Fruit fly (Drosophila melanogaster) whole organism, embryonic: ENCODE results near the gene CG12012.

Experiments
- CG11398 ChIP-seq: fragments of 200-800 bp; sonication (Bioruptor generic); optimal IDR thresholded peaks from 2 replicates; lab custom pipeline; 2016; ENCODE audit warnings: missing biosample characterization, missing genetic modification characterization
- CG11456 ChIP-seq: fragments of 200-800 bp; sonication (Bioruptor generic); IDR thresholded peaks from 3 replicates; pipeline ENCODE4 v1.3.6; 2022; ENCODE audit warnings: missing biosample characterization, missing genetic modification characterization
- CG12155 ChIP-seq: fragments of 200-800 bp; sonication (Bioruptor generic); optimal IDR thresholded peaks from 3 replicates; lab custom pipeline; 2016; ENCODE audit warnings: missing biosample characterization, missing genetic modification characterization
- CG12299 ChIP-seq: fragments of 200-800 bp; sonication (Bioruptor generic); optimal IDR thresholded peaks from 2 replicates; lab custom pipeline; 2018; ENCODE audit warnings: missing biosample characterization, mild to moderate bottlenecking, missing genetic modification characterization
- CG12769 ChIP-seq: fragments of 200-800 bp; sonication (Bioruptor generic); optimal IDR thresholded peaks from 2 replicates; lab custom pipeline; 2019; ENCODE audit warnings: missing biosample characterization, mild to moderate bottlenecking, missing genetic modification characterization, moderate library complexity
- CG13296 ChIP-seq: fragments of 200-800 bp; sonication (Bioruptor generic); optimal IDR thresholded peaks from 3 replicates; lab custom pipeline; 2018; ENCODE audit warnings: missing biosample characterization, mild to moderate bottlenecking, missing genetic modification characterization
- CG14050 ChIP-seq: fragments of 200-800 bp; sonication (Bioruptor generic); IDR thresholded peaks from 3 replicates; pipeline ENCODE4 v1.3.6; 2022; ENCODE audit warnings: missing biosample characterization, missing genetic modification characterization
- CG14667 ChIP-seq: fragments of 200-800 bp; sonication (Bioruptor generic); IDR thresholded peaks from 2 replicates; pipeline ENCODE4 v1.3.6; 2022; ENCODE audit warnings: missing biosample characterization, missing genetic modification characterization
- CG15269 ChIP-seq: fragments of 200-800 bp; sonication (Bioruptor generic); optimal IDR thresholded peaks from 2 replicates; lab custom pipeline; 2018; ENCODE audit warnings: missing biosample characterization, mild to moderate bottlenecking, missing genetic modification characterization, moderate library complexity
- CG16813 ChIP-seq: fragments of 200-800 bp; sonication (Bioruptor generic); IDR thresholded peaks from 3 replicates; pipeline ENCODE4 v1.3.6; 2022; ENCODE audit warnings: missing biosample characterization, missing genetic modification characterization; ENCODE audit not compliant: partially characterized antibody
- CG2875 ChIP-seq: fragments of 200-800 bp; sonication (Bioruptor generic); optimal IDR thresholded peaks from 2 replicates; lab custom pipeline; 2017; ENCODE audit warnings: missing biosample characterization, mild to moderate bottlenecking, missing genetic modification characterization, missing genetic modification reagents
- CG3065 ChIP-seq: fragments of 200-800 bp; sonication (Bioruptor generic); optimal IDR thresholded peaks from 2 replicates; lab custom pipeline; 2016; ENCODE audit warnings: missing biosample characterization, missing genetic modification characterization
- CG31388 ChIP-seq: fragments of 200-800 bp; sonication (Bioruptor generic); optimal IDR thresholded peaks from 2 replicates; lab custom pipeline; 2016; ENCODE audit warnings: missing biosample characterization, missing genetic modification characterization
- CG34224 ChIP-seq: fragments of 200-800 bp; sonication (Bioruptor generic); IDR thresholded peaks from 3 replicates; pipeline ENCODE4 v1.3.6; 2022; ENCODE audit warnings: missing biosample characterization, missing genetic modification characterization; ENCODE audit not compliant: partially characterized antibody
- CG3847 ChIP-seq: fragments of 200-800 bp; sonication (Bioruptor generic); IDR thresholded peaks from 2 replicates; pipeline ENCODE4 v1.3.6; 2022; ENCODE audit warnings: missing biosample characterization, missing genetic modification characterization
- CG4360 ChIP-seq: fragments of 200-800 bp; sonication (Bioruptor generic); IDR thresholded peaks from 2 replicates; pipeline ENCODE4 v1.3.6; 2022; ENCODE audit warnings: missing biosample characterization, missing genetic modification characterization
- CG5180 ChIP-seq: fragments of 200-800 bp; sonication (Bioruptor generic); optimal IDR thresholded peaks from 3 replicates; lab custom pipeline; 2017; ENCODE audit warnings: missing biosample characterization, missing genetic modification characterization, mild to moderate bottlenecking, moderate library complexity, missing genetic modification reagents
- CG8281 ChIP-seq: fragments of 200-800 bp; sonication (Bioruptor generic); optimal IDR thresholded peaks from 2 replicates; lab custom pipeline; 2018; ENCODE audit warnings: missing biosample characterization, mild to moderate bottlenecking, missing genetic modification characterization, moderate library complexity
- CG8359 ChIP-seq: fragments of 200-800 bp; sonication (Bioruptor generic); optimal IDR thresholded peaks from 2 replicates; lab custom pipeline; 2017; ENCODE audit warnings: missing biosample characterization, mild to moderate bottlenecking, missing genetic modification characterization, borderline replicate concordance
- CHES-1-like ChIP-seq: fragments of 200-800 bp; sonication (Bioruptor generic); optimal IDR thresholded peaks from 2 replicates; lab custom pipeline; 2016; ENCODE audit warnings: missing biosample characterization, missing genetic modification characterization
- D19A ChIP-seq: fragments of 200-800 bp; optimal IDR thresholded peaks from 3 replicates; lab custom pipeline; 2019; ENCODE audit warnings: missing biosample characterization, mild to moderate bottlenecking, missing genetic modification characterization, moderate library complexity
- Dref ChIP-seq: fragments of 200-800 bp; sonication (Bioruptor generic); IDR thresholded peaks from 2 replicates; pipeline ENCODE4 v1.3.6; 2022; ENCODE audit warnings: missing biosample characterization, missing genetic modification characterization
- Drgx ChIP-seq: fragments of 200-800 bp; sonication (Bioruptor generic); IDR thresholded peaks from 2 replicates; pipeline ENCODE4 v1.3.6; 2022; ENCODE audit warnings: missing biosample characterization, missing genetic modification characterization
- E2f1 ChIP-seq: fragments of 200-800 bp; sonication (Bioruptor generic); IDR thresholded peaks from 2 replicates; pipeline ENCODE4 v1.3.6; 2022; ENCODE audit warnings: missing biosample characterization, missing genetic modification characterization
- GATAe ChIP-seq: fragments of 200-800 bp; sonication (Bioruptor generic); conservative IDR thresholded peaks from 2 replicates; pipeline ENCODE4 v1.3.6; 2022; ENCODE audit warnings: missing biosample characterization, missing genetic modification characterization
- Hey ChIP-seq: fragments of 200-800 bp; sonication (Bioruptor generic); optimal IDR thresholded peaks from 3 replicates; lab custom pipeline; 2018; ENCODE audit warnings: missing biosample characterization, mild to moderate bottlenecking, missing genetic modification characterization
- Hr78 ChIP-seq, 2 experiments: fragments of 200-800 bp in 1 of 2; fragments of >200 bp in 1 of 2; sonication (Bioruptor generic) in 1 of 2; optimal IDR thresholded peaks; 2 replicates each; lab custom pipeline; 2017 to 2019; ENCODE audit warnings: missing biosample characterization in 2 of 2, missing genetic modification characterization in 2 of 2, mild to moderate bottlenecking in 1 of 2, moderate library complexity in 1 of 2
- Max ChIP-seq: fragments of 200-800 bp; sonication (Bioruptor generic); optimal IDR thresholded peaks from 2 replicates; lab custom pipeline; 2016; ENCODE audit warnings: missing biosample characterization, mild to moderate bottlenecking, missing genetic modification characterization
- Myb ChIP-seq: fragments of 200-800 bp; sonication (Bioruptor generic); optimal IDR thresholded peaks from 2 replicates; lab custom pipeline; 2016; ENCODE audit warnings: missing biosample characterization, missing genetic modification characterization
- NFAT ChIP-seq: fragments of 200-800 bp; sonication (Bioruptor generic); IDR thresholded peaks from 2 replicates; pipeline ENCODE4 v1.3.6; 2022; ENCODE audit warnings: missing biosample characterization, missing genetic modification characterization
- Oli ChIP-seq: fragments of 200-800 bp; sonication (Bioruptor generic); optimal IDR thresholded peaks from 2 replicates; lab custom pipeline; 2018; ENCODE audit warnings: missing biosample characterization, mild to moderate bottlenecking, missing genetic modification characterization, moderate library complexity
- Opbp ChIP-seq: fragments of 200-800 bp; sonication (Bioruptor generic); IDR thresholded peaks from 3 replicates; pipeline ENCODE4 v1.3.6; 2022; ENCODE audit warnings: missing biosample characterization, missing genetic modification characterization; ENCODE audit not compliant: partially characterized antibody
- Poxn ChIP-seq: fragments of 200-800 bp; sonication (Bioruptor generic); IDR thresholded peaks from 2 replicates; pipeline ENCODE4 v1.3.6; 2022; ENCODE audit warnings: missing biosample characterization, missing genetic modification characterization
- Ravus ChIP-seq: fragments of 200-800 bp; sonication (Bioruptor generic); IDR thresholded peaks from 2 replicates; pipeline ENCODE4 v1.3.6; 2022; ENCODE audit warnings: missing biosample characterization, missing genetic modification characterization
- Usf ChIP-seq: fragments of 200-800 bp; sonication (Bioruptor generic); optimal IDR thresholded peaks from 2 replicates; lab custom pipeline; 2017; ENCODE audit warnings: missing genotype, missing biosample characterization, missing genetic modification characterization
- ab ChIP-seq: fragments of 200-800 bp; sonication (Bioruptor generic); optimal IDR thresholded peaks from 2 replicates; lab custom pipeline; 2016; ENCODE audit warnings: missing biosample characterization, missing genetic modification characterization
- bab2 ChIP-seq: fragments of 200-800 bp; sonication (Bioruptor generic); optimal IDR thresholded peaks from 2 replicates; lab custom pipeline; 2016; ENCODE audit warnings: missing biosample characterization, missing genetic modification characterization
- croc ChIP-seq: fragments of 200-800 bp; sonication (Bioruptor generic); conservative IDR thresholded peaks from 3 replicates; pipeline ENCODE4 v1.3.6; 2022; ENCODE audit warnings: missing biosample characterization, missing genetic modification characterization
- cwo ChIP-seq: fragments of 200-800 bp; sonication (Bioruptor generic); optimal IDR thresholded peaks from 3 replicates; lab custom pipeline; 2017; ENCODE audit warnings: missing biosample characterization, missing genetic modification characterization, mild to moderate bottlenecking, moderate library complexity, missing genetic modification reagents
- danr ChIP-seq: fragments of 200-800 bp; sonication (Bioruptor generic); IDR thresholded peaks from 2 replicates; pipeline ENCODE4 v1.3.6; 2022; ENCODE audit warnings: missing biosample characterization, missing genetic modification characterization
- gcm2 ChIP-seq: fragments of 200-800 bp; sonication (Bioruptor generic); optimal IDR thresholded peaks from 2 replicates; lab custom pipeline; 2016; ENCODE audit warnings: missing biosample characterization, missing genetic modification characterization
- ken ChIP-seq: fragments of 200-800 bp; sonication (Bioruptor generic); IDR thresholded peaks from 3 replicates; pipeline ENCODE4 v1.3.6; 2022; ENCODE audit warnings: missing biosample characterization, missing genetic modification characterization
- lmd ChIP-seq: fragments of 200-800 bp; sonication (Bioruptor generic); IDR thresholded peaks from 2 replicates; pipeline ENCODE4 v1.3.6; 2022; ENCODE audit warnings: missing biosample characterization, missing genetic modification characterization
- mam ChIP-seq: fragments of 200-800 bp; sonication (Bioruptor generic); optimal IDR thresholded peaks from 3 replicates; lab custom pipeline; 2016; ENCODE audit warnings: missing biosample characterization, missing genetic modification characterization
- repo ChIP-seq: fragments of 200-800 bp; sonication (Bioruptor generic); optimal IDR thresholded peaks from 2 replicates; lab custom pipeline; 2016; ENCODE audit warnings: missing biosample characterization, missing genetic modification characterization
- trem ChIP-seq: fragments of 200-800 bp; optimal IDR thresholded peaks from 3 replicates; lab custom pipeline; 2019; ENCODE audit warnings: missing biosample characterization, mild to moderate bottlenecking, missing genetic modification characterization, moderate library complexity
- trh ChIP-seq: fragments of 200-800 bp; sonication (Bioruptor generic); optimal IDR thresholded peaks from 2 replicates; lab custom pipeline; 2016; ENCODE audit warnings: missing biosample characterization, missing genetic modification characterization
- tup ChIP-seq: fragments of 200-800 bp; sonication (Bioruptor generic); optimal IDR thresholded peaks from 2 replicates; lab custom pipeline; 2016; ENCODE audit warnings: missing biosample characterization, mild to moderate bottlenecking, missing genetic modification characterization, moderate library complexity
- vfl ChIP-seq: fragments of 200-800 bp; sonication (Bioruptor generic); optimal IDR thresholded peaks from 2 replicates; lab custom pipeline; 2016; ENCODE audit warnings: missing biosample characterization, missing genetic modification characterization
- wdn ChIP-seq: fragments of 200-800 bp; sonication (Bioruptor generic); IDR thresholded peaks from 2 replicates; pipeline ENCODE4 v1.3.6; 2022; ENCODE audit warnings: missing biosample characterization, missing genetic modification characterization
- zf30C ChIP-seq: fragments of 200-800 bp; sonication (Bioruptor generic); optimal IDR thresholded peaks from 3 replicates; lab custom pipeline; 2018; ENCODE audit warnings: missing biosample characterization, mild to moderate bottlenecking, missing genetic modification characterization

The CG12012 gene

dm6 chr3L:3382489-3382879 lies 5.9 kb downstream of the CG12012 start (continued):
- no peak; the same call in 1 of the 2 replicates for TF ChIP-seq CG4360 (GFP tag; lab: Robert Waterston, UW)
- TF ChIP-seq CG34224 = no peak
- peak in 1 of 2 experiments; percentile 55 for TF ChIP-seq Hr78 (GFP tag; optimal IDR thresholded peaks at IDR 0.05; lab: Kevin White, UChicago)
- TF ChIP-seq vfl (GFP tag; lab: Kevin White, UChicago) = peak; percentile 70
- TF ChIP-seq CG15269 (tag; lab: Kevin White, UChicago) = peak; percentile 89
- peak; percentile 81 for TF ChIP-seq CG11456 (GFP tag; lab: Robert Waterston, UW)
- peak; percentile 75 for TF ChIP-seq Drgx
- TF ChIP-seq lmd = peak; percentile 88
- peak; percentile 85 for TF ChIP-seq wdn (GFP tag; lab: Robert Waterston, UW)
- peak; percentile 80 for TF ChIP-seq CG3847
- peak; percentile 65 for TF ChIP-seq repo (GFP tag; lab: Kevin White, UChicago)
- peak; percentile 83 for TF ChIP-seq ken (GFP tag; lab: Robert Waterston, UW)
- peak; percentile 92 for TF ChIP-seq CG12769 (tag; lab: Kevin White, UChicago)
- peak; percentile 63 for TF ChIP-seq CG8281 (tag; lab: Kevin White, UChicago)
- peak; percentile 65 for TF ChIP-seq bab2 (GFP tag; lab: Kevin White, UChicago)
- no peak for TF ChIP-seq ab (GFP tag; lab: Kevin White, UChicago)
- TF ChIP-seq gcm2 (GFP tag; lab: Kevin White, UChicago) = peak; percentile 56
- TF ChIP-seq danr (GFP tag; lab: Robert Waterston, UW) = peak; percentile 77
- TF ChIP-seq NFAT = peak; percentile 79
- TF ChIP-seq Oli (tag; lab: Kevin White, UChicago) = peak; percentile 89
- peak; percentile 74 for TF ChIP-seq cwo (GFP tag; lab: Kevin White, UChicago)
- peak; percentile 78 for TF ChIP-seq E2f1 (GFP tag; lab: Robert Waterston, UW)
- TF ChIP-seq CG14050 (GFP tag; lab: Robert Waterston, UW) = peak; percentile 79
- TF ChIP-seq Ravus (GFP tag; lab: Robert Waterston, UW) = peak; percentile 53
- no peak for TF ChIP-seq Hey (tag; lab: Kevin White, UChicago)
- no peak for TF ChIP-seq CG16813 (GFP tag; lab: Robert Waterston, UW)
- peak; percentile 70 for TF ChIP-seq CG2875 (GFP tag; lab: Kevin White, UChicago)
- peak; percentile 47 for TF ChIP-seq CG5180 (GFP tag; lab: Kevin White, UChicago)
- TF ChIP-seq CG3065 (GFP tag; lab: Kevin White, UChicago) = peak; percentile 69
- TF ChIP-seq croc (GFP tag; lab: Robert Waterston, UW) = peak; percentile 73; the same call in 2 of the 3 replicates
- TF ChIP-seq Max (GFP tag; lab: Kevin White, UChicago) = peak; percentile 79
- no peak; the same call in 1 of the 2 replicates for TF ChIP-seq Poxn
- peak; percentile 83 for TF ChIP-seq CG12155 (GFP tag; lab: Kevin White, UChicago)
- peak; percentile 73 for TF ChIP-seq trem (tag; lab: Kevin White, UChicago)
- TF ChIP-seq D19A = peak; percentile 84
- peak; percentile 74 for TF ChIP-seq tup
- peak; percentile 62 for TF ChIP-seq CHES-1-like (GFP tag; lab: Kevin White, UChicago)
- peak; percentile 70 for TF ChIP-seq CG11398 (GFP tag; lab: Kevin White, UChicago)
- 0 out of 2 replicates have a peak, but pooled peaks have one; percentile 21 for TF ChIP-seq GATAe
- TF ChIP-seq CG8359 = peak; percentile 76
- TF ChIP-seq mam = peak; percentile 80
- peak; percentile 30 for TF ChIP-seq CG31388
- TF ChIP-seq Opbp (GFP tag; lab: Robert Waterston, UW) = no peak
- TF ChIP-seq CG13296 (GFP tag; lab: Kevin White, UChicago) = peak; percentile 84
- TF ChIP-seq zf30C = peak; percentile 79
- no peak for TF ChIP-seq Dref (GFP tag; lab: Robert Waterston, UW)
- peak; percentile 71 for TF ChIP-seq trh
- TF ChIP-seq CG12299 = peak; percentile 76
- TF ChIP-seq CG14667 (GFP tag; lab: Robert Waterston, UW) = peak; percentile 74
- peak; percentile 40 for TF ChIP-seq Myb (GFP tag; lab: Kevin White, UChicago)
- peak; percentile 75 for TF ChIP-seq Usf (GFP tag; lab: Kevin White, UChicago)
